Worm (Caenorhabditis elegans) whole organism, L2 larva: ENCODE data around the gene flp-1.

ENCODE experiments used
- ZK546.5 ChIP-seq: sonication (generic microtip); optimal IDR thresholded peaks from 2 replicates; lab custom pipeline; 2017; ENCODE audit warnings: missing biosample characterization, missing genetic modification characterization
- aly-2 ChIP-seq: fragments of 150-350 bp; optimal IDR thresholded peaks from 2 replicates; lab custom pipeline; 2014; ENCODE audit warnings: missing biosample characterization, missing genetic modification characterization
- lin-13 ChIP-seq: fragments of 150-350 bp; optimal IDR thresholded peaks from 2 replicates; lab custom pipeline; 2014; ENCODE audit warnings: missing biosample characterization, missing genetic modification reagents, missing genetic modification characterization
- nhr-12 ChIP-seq: fragments of 150-350 bp; optimal IDR thresholded peaks from 2 replicates; lab custom pipeline; 2014; ENCODE audit warnings: missing biosample characterization, missing genetic modification characterization
- unc-62 ChIP-seq: fragments of 150-350 bp; optimal IDR thresholded peaks from 2 replicates; lab custom pipeline; 2014; ENCODE audit warnings: missing biosample characterization, missing genetic modification reagents, missing genetic modification characterization
- ztf-11 ChIP-seq: sonication (generic microtip); optimal IDR thresholded peaks from 2 replicates; lab custom pipeline; 2017; ENCODE audit warnings: missing biosample characterization, missing genetic modification characterization

DNA sequence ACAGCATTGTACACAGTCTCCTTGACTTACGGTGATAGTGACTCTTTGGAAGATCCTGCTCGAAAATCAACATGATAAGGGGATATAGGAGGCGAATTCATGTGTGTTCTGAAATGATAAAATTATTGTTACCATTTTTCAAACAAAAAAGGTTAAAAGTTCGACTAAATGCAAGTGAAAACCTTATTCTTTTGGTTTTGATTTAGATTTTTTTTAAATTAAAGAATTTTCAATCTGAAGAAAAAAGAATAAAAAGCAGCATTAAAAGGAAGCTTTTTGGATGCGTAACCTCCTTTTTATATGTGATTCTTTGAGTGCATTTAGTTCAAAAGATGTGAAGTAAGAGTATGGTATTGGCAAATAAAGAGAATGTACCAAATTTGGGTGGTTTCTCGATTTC is 9.1 kb upstream of the flp-1 start, which contains the start of gene delm-1:
- TF ChIP-seq lin-13 (GFP tag; lab: Kevin White, UChicago): no peak
- no peak for TF ChIP-seq unc-62 (GFP tag; lab: Kevin White, UChicago)
- no peak for TF ChIP-seq aly-2 (tag; lab: Kevin White, UChicago)
- no peak for TF ChIP-seq nhr-12
- no peak for TF ChIP-seq ztf-11 (tag; lab: Kevin White, UChicago)
- TF ChIP-seq ZK546.5 (tag; lab: Kevin White, UChicago): no peak
